Worm (Caenorhabditis elegans) whole organism, late embryonic: ENCODE data around the gene nspd-9.

Experiments used
- ama-1 ChIP-seq: fragments of 150-350 bp; optimal IDR thresholded peaks from 2 replicates; lab custom pipeline; 2014
- ceh-19 ChIP-seq: fragments of 200-800 bp; sonication (Bioruptor generic); optimal IDR thresholded peaks from 2 replicates; lab custom pipeline; 2018; ENCODE audit warnings: mild to moderate bottlenecking, missing genetic modification characterization, missing compliant biosample characterization
- elt-2 ChIP-seq: sonication (generic microtip); optimal IDR thresholded peaks from 2 replicates; lab custom pipeline; 2016; ENCODE audit warnings: missing genetic modification reagents, missing genetic modification characterization, missing compliant biosample characterization
- fkh-10 ChIP-seq: fragments of 150-350 bp; optimal IDR thresholded peaks from 2 replicates; lab custom pipeline; 2014; ENCODE audit warnings: missing biosample characterization, missing genetic modification reagents, missing genetic modification characterization
- lin-11 ChIP-seq: fragments of 200-800 bp; sonication (Bioruptor generic); optimal IDR thresholded peaks from 2 replicates; lab custom pipeline; 2018; ENCODE audit warnings: mild to moderate bottlenecking, missing genetic modification characterization, missing compliant biosample characterization
- nhr-11 ChIP-seq: fragments of 150-350 bp; optimal IDR thresholded peaks from 2 replicates; lab custom pipeline; 2014; ENCODE audit warnings: missing biosample characterization, missing genetic modification characterization
- nhr-232 ChIP-seq: sonication (generic microtip); optimal IDR thresholded peaks from 2 replicates; lab custom pipeline; 2016; ENCODE audit warnings: missing genetic modification characterization, missing compliant biosample characterization
- pax-1 ChIP-seq: fragments of 150-350 bp; optimal IDR thresholded peaks from 2 replicates; lab custom pipeline; 2014; ENCODE audit warnings: missing biosample characterization, missing genetic modification characterization
- sox-2 ChIP-seq: fragments of 200-800 bp; sonication (Bioruptor generic); IDR thresholded peaks from 2 replicates; pipeline ENCODE4 v1.3.6; 2022; ENCODE audit warnings: missing genetic modification reagents, missing genetic modification characterization, missing compliant biosample characterization
- tbx-2 ChIP-seq: sonication (generic microtip); optimal IDR thresholded peaks from 2 replicates; lab custom pipeline; 2016; ENCODE audit warnings: missing genetic modification characterization, missing compliant biosample characterization

DNA sequence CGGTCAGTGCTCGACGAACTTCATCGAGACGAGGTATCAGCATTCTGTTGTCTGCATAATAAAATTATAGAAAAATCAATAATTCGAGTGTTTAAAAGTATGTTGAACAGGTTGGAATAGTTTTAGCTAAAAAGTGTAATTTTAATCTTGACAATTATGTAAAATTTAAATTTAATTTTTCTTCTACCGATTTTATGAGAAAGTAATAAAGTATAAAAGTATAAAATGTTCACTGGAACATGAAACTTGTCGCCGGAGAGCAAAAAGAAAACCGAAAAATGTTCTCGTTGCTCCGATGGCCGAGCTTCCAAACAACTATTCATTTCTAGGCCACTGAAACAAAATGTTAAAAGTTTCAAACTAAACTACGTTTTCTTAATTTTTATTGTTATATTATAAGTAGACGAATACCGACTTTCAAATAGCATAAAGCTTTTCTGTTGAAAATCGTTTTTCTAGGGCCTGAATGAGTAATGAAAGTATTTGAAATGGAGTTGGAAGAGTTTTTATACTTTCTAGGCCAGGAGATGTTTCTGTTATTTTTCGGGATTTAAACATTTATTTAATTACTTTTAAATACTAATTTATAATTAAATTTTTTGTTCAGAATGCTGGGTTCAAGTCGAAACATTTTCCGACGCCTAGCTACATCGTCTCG is 31.8 kb upstream of the nspd-9 start, which contains the start of the genes C35D10.10 and C35D10.5:
- TF ChIP-seq fkh-10 (GFP tag; lab: Kevin White, UChicago) (no peak), nhr-232 (tag; lab: Kevin White, UChicago) (no peak), nhr-11 (tag; lab: Kevin White, UChicago) (no peak), ama-1 (lab: Kevin White, UChicago) (no peak), tbx-2 (no peak), ceh-19 (GFP tag; lab: Kevin White, UChicago) (no peak), pax-1 (tag; lab: Kevin White, UChicago) (no peak), sox-2 (GFP tag; lab: Robert Waterston, UW) (no peak), lin-11 (tag; lab: Kevin White, UChicago) (no peak), elt-2 (tag; lab: Kevin White, UChicago) (peak; percentile 13)
